Worm (Caenorhabditis elegans) whole organism, young adult: ENCODE data around the gene set-21.

Source experiments
- B0336.3 ChIP-seq: fragments of 200-800 bp; sonication (Bioruptor generic); IDR thresholded peaks from 2 replicates; pipeline ENCODE4 v1.3.6; 2022; ENCODE audit warnings: missing genetic modification characterization, missing compliant biosample characterization
- C17E4.6 ChIP-seq: fragments of 200-800 bp; sonication (Bioruptor generic); IDR thresholded peaks from 2 replicates; pipeline ENCODE4 v1.3.6; 2022; ENCODE audit warnings: missing genetic modification reagents, missing genetic modification characterization, missing compliant biosample characterization
- F37B4.10 ChIP-seq: fragments of 200-800 bp; sonication (Bioruptor generic); IDR thresholded peaks from 2 replicates; pipeline ENCODE4 v1.3.6; 2022; ENCODE audit warnings: missing genetic modification characterization, missing compliant biosample characterization
- F55B11.4 ChIP-seq: sonication (generic microtip); optimal IDR thresholded peaks from 2 replicates; lab custom pipeline; 2016; ENCODE audit warnings: missing compliant biosample characterization, missing genetic modification characterization, borderline replicate concordance; ENCODE audit not compliant: insufficient read depth
- K12H6.12 ChIP-seq: fragments of 200-800 bp; sonication (Bioruptor generic); optimal IDR thresholded peaks from 2 replicates; lab custom pipeline; 2018; ENCODE audit warnings: mild to moderate bottlenecking, missing genetic modification characterization, missing compliant biosample characterization
- Y53F4B.3 ChIP-seq: fragments of 200-800 bp; sonication (Bioruptor generic); IDR thresholded peaks from 2 replicates; pipeline ENCODE4 v1.3.6; 2022; ENCODE audit warnings: missing genetic modification reagents, missing genetic modification characterization, missing compliant biosample characterization
- Y53G8AR.9 ChIP-seq: fragments of 200-800 bp; sonication (Bioruptor generic); conservative IDR thresholded peaks from 2 replicates; pipeline ENCODE4 v1.3.6; 2022; ENCODE audit warnings: missing genetic modification reagents, missing genetic modification characterization, missing compliant biosample characterization
- ZK185.1 ChIP-seq: sonication (generic microtip); optimal IDR thresholded peaks from 2 replicates; lab custom pipeline; 2016; ENCODE audit warnings: mild to moderate bottlenecking, missing genetic modification characterization, missing compliant biosample characterization; ENCODE audit not compliant: poor library complexity, severe bottlenecking
- aptf-3 ChIP-seq: fragments of 200-800 bp; sonication (Bioruptor generic); IDR thresholded peaks from 2 replicates; pipeline ENCODE4 v1.3.6; 2022; ENCODE audit warnings: missing genetic modification characterization, missing compliant biosample characterization
- athp-1 ChIP-seq: sonication (generic microtip); optimal IDR thresholded peaks from 2 replicates; lab custom pipeline; 2017; ENCODE audit warnings: mild to moderate bottlenecking, missing genetic modification characterization, missing compliant biosample characterization
- cebp-1 ChIP-seq, 2 experiments: fragments of 200-800 bp in 1 of 2; sonication (Bioruptor generic) in 1 of 2; sonication (generic microtip) in 1 of 2; IDR thresholded peaks in 1 of 2; optimal IDR thresholded peaks in 1 of 2; 2 replicates each; pipeline versions ENCODE4 v1.3.6 to Lab custom; 2017 to 2022; ENCODE audit warnings: missing compliant biosample characterization in 2 of 2, missing genetic modification characterization in 2 of 2, mild to moderate bottlenecking in 1 of 2, missing genetic modification reagents in 1 of 2, moderate library complexity in 1 of 2
- ceh-27 ChIP-seq: fragments of 200-800 bp; sonication (Bioruptor generic); optimal IDR thresholded peaks from 2 replicates; lab custom pipeline; 2018; ENCODE audit warnings: mild to moderate bottlenecking, missing genetic modification characterization, moderate library complexity, missing compliant biosample characterization
- ceh-40 ChIP-seq: fragments of 200-800 bp; sonication (Bioruptor generic); IDR thresholded peaks from 2 replicates; pipeline ENCODE4 v1.3.6; 2022; ENCODE audit warnings: missing genetic modification characterization, missing compliant biosample characterization
- ceh-58 ChIP-seq: fragments of 200-800 bp; sonication (Bioruptor generic); IDR thresholded peaks from 2 replicates; pipeline ENCODE4 v1.3.6; 2022; ENCODE audit warnings: missing genetic modification characterization, missing compliant biosample characterization
- chd-7 ChIP-seq: sonication (generic microtip); optimal IDR thresholded peaks from 2 replicates; lab custom pipeline; 2016; ENCODE audit warnings: mild to moderate bottlenecking, missing genetic modification characterization, moderate library complexity, missing compliant biosample characterization
- dox-1 ChIP-seq: fragments of 200-800 bp; sonication (Bioruptor generic); IDR thresholded peaks from 2 replicates; pipeline ENCODE4 v1.3.6; 2022; ENCODE audit warnings: missing genetic modification reagents, missing genetic modification characterization, missing compliant biosample characterization
- dpl-1 ChIP-seq: fragments of 150-350 bp; optimal IDR thresholded peaks from 2 replicates; lab custom pipeline; 2014; ENCODE audit warnings: missing biosample characterization, missing genetic modification reagents, missing genetic modification characterization
- egrh-3 ChIP-seq: fragments of 200-800 bp; sonication (Bioruptor generic); IDR thresholded peaks from 2 replicates; pipeline ENCODE4 v1.3.6; 2022; ENCODE audit warnings: missing genetic modification reagents, missing genetic modification characterization, missing compliant biosample characterization
- fkh-3 ChIP-seq: sonication (generic microtip); optimal IDR thresholded peaks from 2 replicates; lab custom pipeline; 2016; ENCODE audit warnings: mild to moderate bottlenecking, missing genetic modification characterization, missing compliant biosample characterization
- hmg-1.2 ChIP-seq: fragments of 200-800 bp; sonication (Bioruptor generic); IDR thresholded peaks from 2 replicates; pipeline ENCODE4 v1.3.6; 2022; ENCODE audit warnings: missing genetic modification reagents, missing genetic modification characterization, missing compliant biosample characterization
- hmg-20 ChIP-seq: fragments of 200-800 bp; sonication (Bioruptor generic); IDR thresholded peaks from 2 replicates; pipeline ENCODE4 v1.3.6; 2022; ENCODE audit warnings: missing genetic modification reagents, missing genetic modification characterization, missing compliant biosample characterization
- hrde-1 ChIP-seq: sonication (generic microtip); optimal IDR thresholded peaks from 2 replicates; lab custom pipeline; 2016; ENCODE audit warnings: missing genetic modification characterization, mild to moderate bottlenecking, missing compliant biosample characterization, moderate library complexity, missing genotype, missing genetic modification reagents, borderline replicate concordance
- lin-26 ChIP-seq: fragments of 200-800 bp; sonication (Bioruptor generic); IDR thresholded peaks from 2 replicates; pipeline ENCODE4 v1.3.6; 2022; ENCODE audit warnings: missing genetic modification reagents, missing genetic modification characterization, missing compliant biosample characterization
- lin-35 ChIP-seq, 3 experiments: fragments of 150-350 bp in 2 of 3; sonication (generic microtip) in 1 of 3; optimal IDR thresholded peaks; 2 replicates each; lab custom pipeline; 2014 to 2018; ENCODE audit warnings: missing biosample characterization in 3 of 3, missing genetic modification characterization in 3 of 3, missing genetic modification reagents in 3 of 3
- lin-40 ChIP-seq: sonication (generic microtip); optimal IDR thresholded peaks from 2 replicates; lab custom pipeline; 2016; ENCODE audit warnings: missing genetic modification characterization, mild to moderate bottlenecking, missing compliant biosample characterization, missing genotype, missing genetic modification reagents
- lsl-1 ChIP-seq: fragments of 200-800 bp; sonication (Bioruptor generic); optimal IDR thresholded peaks from 2 replicates; lab custom pipeline; 2018; ENCODE audit warnings: mild to moderate bottlenecking, missing genetic modification characterization, moderate library complexity, missing compliant biosample characterization
- madf-6 ChIP-seq: fragments of 200-800 bp; sonication (Bioruptor generic); IDR thresholded peaks from 2 replicates; pipeline ENCODE4 v1.3.6; 2022; ENCODE audit warnings: missing genetic modification reagents, missing genetic modification characterization, missing compliant biosample characterization
- mcd-1 ChIP-seq: fragments of 200-800 bp; sonication (Bioruptor generic); IDR thresholded peaks from 2 replicates; pipeline ENCODE4 v1.3.6; 2022; ENCODE audit warnings: missing genetic modification reagents, missing genetic modification characterization, missing compliant biosample characterization
- nfya-1 ChIP-seq: sonication (generic microtip); optimal IDR thresholded peaks from 2 replicates; lab custom pipeline; 2017; ENCODE audit warnings: antibody characterized with exemption, missing compliant biosample characterization, missing genetic modification characterization, borderline replicate concordance; ENCODE audit not compliant: insufficient read depth
- nfyb-1 ChIP-seq: fragments of 200-800 bp; sonication (Bioruptor generic); IDR thresholded peaks from 2 replicates; pipeline ENCODE4 v1.3.6; 2022; ENCODE audit warnings: missing genetic modification reagents, missing genetic modification characterization, missing compliant biosample characterization
- nhr-80 ChIP-seq: sonication (generic microtip); optimal IDR thresholded peaks from 2 replicates; lab custom pipeline; 2016; ENCODE audit warnings: missing genetic modification characterization, missing compliant biosample characterization
- pbrm-1 ChIP-seq: fragments of 200-800 bp; sonication (Bioruptor generic); IDR thresholded peaks from 2 replicates; pipeline ENCODE4 v1.3.6; 2022; ENCODE audit warnings: missing genetic modification reagents, missing genetic modification characterization, missing compliant biosample characterization
- sea-2 ChIP-seq: fragments of 200-800 bp; sonication (Bioruptor generic); IDR thresholded peaks from 2 replicates; pipeline ENCODE4 v1.3.6; 2022; ENCODE audit warnings: missing genetic modification characterization, missing compliant biosample characterization
- snpc-3.4 ChIP-seq: sonication (generic microtip); optimal IDR thresholded peaks from 2 replicates; lab custom pipeline; 2017; ENCODE audit warnings: missing genetic modification characterization, mild to moderate bottlenecking, missing compliant biosample characterization, antibody characterized with exemption, moderate library complexity, missing genotype, missing genetic modification reagents
- somi-1 ChIP-seq: fragments of 200-800 bp; sonication (Bioruptor generic); optimal IDR thresholded peaks from 2 replicates; lab custom pipeline; 2018; ENCODE audit warnings: mild to moderate bottlenecking, missing genetic modification characterization, missing compliant biosample characterization
- tbp1 ChIP-seq: fragments of 200-800 bp; sonication (Bioruptor generic); optimal IDR thresholded peaks from 2 replicates; lab custom pipeline; 2018; ENCODE audit warnings: mild to moderate bottlenecking, missing genetic modification characterization, missing compliant biosample characterization
- unc-130 ChIP-seq: sonication (generic microtip); optimal IDR thresholded peaks from 2 replicates; lab custom pipeline; 2016; ENCODE audit warnings: missing genetic modification reagents, missing genetic modification characterization, missing compliant biosample characterization
- zfh-2 ChIP-seq: fragments of 200-800 bp; sonication (Bioruptor generic); conservative IDR thresholded peaks from 2 replicates; pipeline ENCODE4 v1.3.6; 2022; ENCODE audit warnings: missing genetic modification reagents, missing genetic modification characterization, missing compliant biosample characterization
- ztf-26 ChIP-seq: sonication (generic microtip); optimal IDR thresholded peaks from 2 replicates; lab custom pipeline; 2017; ENCODE audit warnings: missing genetic modification characterization, missing compliant biosample characterization
- ztf-3 ChIP-seq: fragments of 200-800 bp; sonication (Bioruptor generic); optimal IDR thresholded peaks from 2 replicates; lab custom pipeline; 2018; ENCODE audit warnings: mild to moderate bottlenecking, missing genetic modification characterization, missing compliant biosample characterization

Gene set-21

ce11 chrIV:4398890-4399289, 8.2 kb downstream of the set-21 start:
- no peak for TF ChIP-seq sea-2 (GFP tag; lab: Robert Waterston, UW)
- no peak for TF ChIP-seq ceh-58 (GFP tag; lab: Robert Waterston, UW)
- TF ChIP-seq lsl-1: no peak
- TF ChIP-seq fkh-3 (tag; lab: Kevin White, UChicago): no peak
- no peak for TF ChIP-seq chd-7 (tag; lab: Kevin White, UChicago)
- TF ChIP-seq C17E4.6 (GFP tag; lab: Robert Waterston, UW): no peak
- TF ChIP-seq F55B11.4 (tag; lab: Kevin White, UChicago): no peak
- TF ChIP-seq aptf-3 (GFP tag; lab: Robert Waterston, UW): no peak
- no peak for TF ChIP-seq nfyb-1 (GFP tag; lab: Robert Waterston, UW)
- TF ChIP-seq snpc-3.4: no peak
- TF ChIP-seq K12H6.12: no peak
- no peak for TF ChIP-seq hmg-20 (GFP tag; lab: Robert Waterston, UW)
- TF ChIP-seq nfya-1 (tag; lab: Kevin White, UChicago): no peak
- TF ChIP-seq tbp1 (GFP tag; lab: Kevin White, UChicago): no peak
- TF ChIP-seq ceh-40 (GFP tag; lab: Robert Waterston, UW): no peak
- TF ChIP-seq ZK185.1 (tag; lab: Kevin White, UChicago): no peak
- TF ChIP-seq Y53F4B.3 (GFP tag; lab: Robert Waterston, UW): no peak
- TF ChIP-seq, all 124 proteins: peak for 0

- TF ChIP-seq mcd-1 (GFP tag; lab: Robert Waterston, UW): 0 out of 2 replicates have a peak, but pooled peaks have one; percentile 24
- 0 out of 2 replicates have a peak, but pooled peaks have one; percentile 30 for TF ChIP-seq dox-1 (GFP tag; lab: Robert Waterston, UW)
- peak; percentile 3 for TF ChIP-seq lin-40 (tag; lab: Kevin White, UChicago)
- TF ChIP-seq F37B4.10 (GFP tag; lab: Robert Waterston, UW): 0 out of 2 replicates have a peak, but pooled peaks have one; percentile 10
- no peak for TF ChIP-seq dpl-1 (GFP tag; lab: Kevin White, UChicago)
- TF ChIP-seq lin-26: peak; percentile 47; the same call in 1 of the 2 replicates
- TF ChIP-seq hrde-1: no peak
- peak; percentile 94 for TF ChIP-seq zfh-2
- TF ChIP-seq ztf-3: no peak
- peak; percentile 85 for TF ChIP-seq egrh-3 (GFP tag; lab: Robert Waterston, UW)
- TF ChIP-seq, all 124 proteins: peak for 7
Measured at ce11 chrIV:4399418-4400136, 8.9 kb downstream of the set-21 start.

DNA sequence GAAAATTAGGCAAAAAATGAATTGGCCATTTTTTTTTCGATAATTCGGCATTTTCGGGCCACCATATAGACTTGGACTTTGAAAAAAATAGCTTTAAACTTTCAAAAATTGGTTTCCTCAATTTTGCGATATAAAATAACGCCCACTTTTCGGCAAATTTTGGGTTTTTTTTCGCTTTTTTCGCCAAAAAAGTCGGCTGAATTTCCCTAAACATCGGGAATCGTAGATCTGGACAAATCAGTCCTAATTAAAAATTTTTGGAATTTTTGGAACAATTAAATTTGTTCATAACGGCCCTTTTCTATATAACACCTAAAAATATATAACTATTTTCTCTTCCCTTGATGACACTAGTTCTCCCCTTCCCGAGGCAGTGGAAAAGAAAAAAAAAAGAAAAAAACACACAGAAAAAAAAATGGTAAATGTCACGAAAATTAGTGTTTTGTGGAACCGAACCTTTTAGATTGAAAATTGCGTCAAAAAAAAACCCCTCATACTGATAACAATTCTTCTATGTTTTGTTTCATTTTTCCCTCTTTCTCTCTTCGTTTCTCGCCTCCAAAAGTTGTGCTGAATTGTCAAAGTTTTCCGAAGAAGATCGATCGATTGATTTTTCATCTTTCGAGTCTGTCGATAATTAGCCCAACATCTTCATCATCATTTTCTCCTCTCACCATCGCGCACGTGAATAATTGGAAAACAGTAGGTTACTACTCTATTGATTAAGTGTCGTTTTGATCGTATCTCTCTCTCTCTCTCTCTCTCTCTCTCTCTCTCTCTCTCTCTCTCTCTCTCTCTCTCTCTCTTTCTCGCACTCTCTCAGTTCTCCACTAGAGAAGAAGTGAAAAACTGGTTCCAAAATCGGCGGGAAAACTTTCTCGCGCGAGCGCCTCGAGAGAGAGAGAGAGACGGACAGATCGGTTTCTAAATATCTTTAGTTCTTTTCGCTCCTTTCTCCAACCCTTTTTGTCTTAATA, 10.0 kb downstream of the set-21 start, which contains the start of gene Y24D9A.6:
Gene Y24D9A.6, minus strand, starts transcription at position 51 of the 977 bp plus-strand sequence.
- TF ChIP-seq hmg-1.2 (GFP tag; lab: Robert Waterston, UW) (peak; percentile 63), ceh-27 (peak; percentile 68), chd-7 (tag; lab: Kevin White, UChicago) (peak; percentile 60), egrh-3 (GFP tag; lab: Robert Waterston, UW) (peak; percentile 33; the same call in 1 of the 2 replicates), ztf-26 (tag; lab: Kevin White, UChicago) (peak; percentile 91), athp-1 (peak; percentile 26), lin-26 (0 out of 2 replicates have a peak, but pooled peaks have one; percentile 33), madf-6 (GFP tag; lab: Robert Waterston, UW) (peak; percentile 19; the same call in 1 of the 2 replicates), zfh-2 (peak; percentile 58), ZK185.1 (tag; lab: Kevin White, UChicago) (no peak), Y53G8AR.9 (GFP tag; lab: Robert Waterston, UW) (0 out of 2 replicates have a peak, but pooled peaks have one; percentile 31), somi-1 (GFP tag; lab: Kevin White, UChicago) (peak; percentile 84), B0336.3 (GFP tag; lab: Robert Waterston, UW) (peak; percentile 45; the same call in 1 of the 2 replicates), nhr-80 (tag; lab: Kevin White, UChicago) (peak; percentile 1), pbrm-1 (GFP tag; lab: Robert Waterston, UW) (0 out of 2 replicates have a peak, but pooled peaks have one; percentile 30), lin-35 (GFP tag; optimal IDR thresholded peaks at IDR 0.05; lab: Kevin White, UChicago) (peak in 1 of 3 experiments; percentile 19), unc-130 (GFP tag; lab: Kevin White, UChicago) (no peak), cebp-1 (GFP tag; IDR thresholded peaks at IDR 0.05; lab: Robert Waterston, UW) (no peak), cebp-1 (tag; optimal IDR thresholded peaks at IDR 0.05; lab: Kevin White, UChicago) (peak; percentile 43)
